Fruit fly (Drosophila melanogaster): ENCODE measurements around the gene Arp5.

Arp5 gene

DNA sequence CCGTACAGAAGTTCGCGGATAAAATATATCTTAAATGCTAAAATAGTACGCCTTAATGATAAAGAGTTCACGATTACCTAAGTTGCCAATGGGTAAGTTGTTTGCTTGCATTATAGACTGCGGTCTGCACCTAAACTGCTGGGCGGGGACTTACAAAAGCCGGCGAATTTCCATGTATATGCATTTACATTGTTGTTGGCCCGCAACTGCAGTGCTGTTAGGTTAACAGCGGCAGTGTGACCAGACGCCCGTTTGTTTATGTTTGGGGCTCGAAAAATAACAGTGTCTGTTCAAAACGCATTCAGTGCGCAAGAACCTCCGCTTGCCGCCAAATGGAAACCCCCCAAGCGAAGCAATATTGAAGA, 14.6 kb downstream of the Arp5 start:
- TF ChIP-seq OdsH (GFP tag; optimal IDR thresholded peaks at IDR 0.05) = no peak
- TF ChIP-seq Rel (GFP tag; optimal IDR thresholded peaks at IDR 0.05) = no peak
- peak; percentile 80 for TF ChIP-seq Rel (tag; optimal IDR thresholded peaks at IDR 0.05)
- TF ChIP-seq Sp1 (GFP tag; optimal IDR thresholded peaks at IDR 0.05) = no peak

DNA sequence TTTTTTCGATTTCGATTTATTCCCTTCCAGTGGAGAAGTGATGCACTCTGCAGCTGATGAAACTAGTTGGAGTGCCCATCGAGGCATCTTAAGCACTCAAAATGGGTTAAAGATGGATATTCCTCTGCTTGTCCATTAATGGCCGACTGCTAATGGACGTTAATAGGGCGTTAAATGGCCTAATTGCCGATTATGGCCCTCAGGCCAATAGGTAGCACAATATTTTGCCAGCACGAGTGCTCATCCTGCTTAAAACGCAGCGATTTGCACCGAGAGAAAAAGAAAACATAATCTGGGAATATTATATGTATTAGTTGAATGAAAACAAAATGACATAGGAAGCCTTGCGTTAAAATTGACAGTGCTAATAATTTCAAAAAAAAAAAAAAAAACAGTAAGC, 23.2 kb downstream of the Arp5 start, which contains the start of gene CG44158:
Gene CG44158 (plus strand): TSS at position 301 of the 400 bp plus-strand sequence.
- TF ChIP-seq psq (GFP tag; optimal IDR thresholded peaks at IDR 0.05) (no peak), CrebA (GFP tag; optimal IDR thresholded peaks at IDR 0.05; ENCODE audit: borderline replicate concordance) (no peak), ey (GFP tag; optimal IDR thresholded peaks at IDR 0.05) (no peak), tai (GFP tag; optimal IDR thresholded peaks at IDR 0.05) (no peak), foxo (GFP tag; optimal IDR thresholded peaks at IDR 0.05) (no peak), GATAd (GFP tag; optimal IDR thresholded peaks at IDR 0.05) (no peak), CG9705 (GFP tag; optimal IDR thresholded peaks at IDR 0.05) (no peak), Dfd (GFP tag; optimal IDR thresholded peaks at IDR 0.05) (no peak), dsf (GFP tag; optimal IDR thresholded peaks at IDR 0.05; ENCODE audit: borderline replicate concordance) (no peak), fru (GFP tag; optimal IDR thresholded peaks at IDR 0.05) (no peak), Myc (optimal IDR thresholded peaks at IDR 0.05) (no peak), dl (GFP tag; optimal IDR thresholded peaks at IDR 0.05; ENCODE audit: insufficient read depth in 1 of 2, partially characterized antibody in 2 of 2) (no peak), Vsx2 (GFP tag; optimal IDR thresholded peaks at IDR 0.05; ENCODE audit: partially characterized antibody) (no peak), h (GFP tag; optimal IDR thresholded peaks at IDR 0.05) (no peak), brk (GFP tag; optimal IDR thresholded peaks at IDR 0.05) (no peak)

DNA sequence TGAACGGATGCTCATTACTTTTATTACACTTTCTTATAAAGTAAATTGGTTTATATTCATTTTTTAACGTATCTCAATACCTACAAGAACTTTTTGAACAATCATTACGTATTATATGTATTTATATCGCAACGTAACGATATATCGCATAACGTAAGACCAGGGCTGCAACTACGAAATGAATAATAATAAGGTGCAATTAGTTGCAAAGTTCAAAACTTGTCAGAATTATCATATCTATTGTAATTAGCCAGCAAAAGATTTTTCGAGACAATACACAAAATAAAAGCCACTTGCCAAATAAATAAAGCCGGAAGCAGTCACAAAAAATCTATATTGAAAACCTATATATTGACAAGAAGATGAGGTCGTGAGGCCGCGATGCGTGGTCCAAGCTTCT, 30.0 kb downstream of the Arp5 start:
- TF ChIP-seq Jra (GFP tag; optimal IDR thresholded peaks at IDR 0.05) (peak; percentile 4), pan (optimal IDR thresholded peaks at IDR 0.05) (no peak), Mio (GFP tag; optimal IDR thresholded peaks at IDR 0.05) (no peak), sage (GFP tag; optimal IDR thresholded peaks at IDR 0.05) (no peak), lola (GFP tag; optimal IDR thresholded peaks at IDR 0.05) (no peak), ey (GFP tag; optimal IDR thresholded peaks at IDR 0.05) (peak; percentile 53), rgr (GFP tag; optimal IDR thresholded peaks at IDR 0.05) (peak; percentile 47), dmrt93B (GFP tag; optimal IDR thresholded peaks at IDR 0.05) (no peak), GATAd (GFP tag; optimal IDR thresholded peaks at IDR 0.05) (no peak), Vsx2 (GFP tag; optimal IDR thresholded peaks at IDR 0.05; ENCODE audit: partially characterized antibody) (no peak), CG9705 (GFP tag; optimal IDR thresholded peaks at IDR 0.05) (no peak), Hr78 (GFP tag; optimal IDR thresholded peaks at IDR 0.05) (no peak), Dfd (GFP tag; optimal IDR thresholded peaks at IDR 0.05) (no peak), Abd-B (GFP tag; optimal IDR thresholded peaks at IDR 0.05) (no peak), Rel (GFP tag; optimal IDR thresholded peaks at IDR 0.05) (no peak), Rel (tag; optimal IDR thresholded peaks at IDR 0.05) (no peak), usp (GFP tag; optimal IDR thresholded peaks at IDR 0.05) (no peak), OdsH (GFP tag; optimal IDR thresholded peaks at IDR 0.05) (no peak), CG32264 (GFP tag; optimal IDR thresholded peaks at IDR 0.05) (no peak), foxo (GFP tag; optimal IDR thresholded peaks at IDR 0.05) (peak in 1 of 2 experiments; percentile 51), fru (GFP tag; optimal IDR thresholded peaks at IDR 0.05) (peak; percentile 23), tai (GFP tag; optimal IDR thresholded peaks at IDR 0.05) (no peak), jim (GFP tag; optimal IDR thresholded peaks at IDR 0.05) (no peak), sv (GFP tag; optimal IDR thresholded peaks at IDR 0.05) (peak; percentile 12), dl (GFP tag; optimal IDR thresholded peaks at IDR 0.05; ENCODE audit: insufficient read depth in 1 of 2, partially characterized antibody in 2 of 2) (no peak), CrebA (GFP tag; optimal IDR thresholded peaks at IDR 0.05; ENCODE audit: borderline replicate concordance) (no peak), h (GFP tag; optimal IDR thresholded peaks at IDR 0.05) (peak; percentile 55), Myc (optimal IDR thresholded peaks at IDR 0.05) (no peak), Sp1 (GFP tag; optimal IDR thresholded peaks at IDR 0.05) (no peak), N (GFP tag; optimal IDR thresholded peaks at IDR 0.05) (no peak), brk (GFP tag; optimal IDR thresholded peaks at IDR 0.05) (no peak), Hr83 (GFP tag; optimal IDR thresholded peaks at IDR 0.05; ENCODE audit: poor library complexity, severe bottlenecking) (peak; percentile 24), HLH106 (tag; optimal IDR thresholded peaks at IDR 0.05) (no peak), Hnf4 (GFP tag; optimal IDR thresholded peaks at IDR 0.05) (no peak), psq (GFP tag; optimal IDR thresholded peaks at IDR 0.05) (peak; percentile 1), dsf (GFP tag; optimal IDR thresholded peaks at IDR 0.05; ENCODE audit: borderline replicate concordance) (peak; percentile 3), woc (GFP tag; optimal IDR thresholded peaks at IDR 0.05) (peak; percentile 35), br (GFP tag; optimal IDR thresholded peaks at IDR 0.05) (peak; percentile 35), Dif (GFP tag; optimal IDR thresholded peaks at IDR 0.05; ENCODE audit: partially characterized antibody) (no peak)

Data from whole organism, wandering third instar larva.